Fruit fly (Drosophila melanogaster) whole organism, wandering third instar larva: ENCODE data around the gene DCX-EMAP.

Experiments used
- CG9705 ChIP-seq: fragments of 200-800 bp; sonication (Bioruptor generic); optimal IDR thresholded peaks from 2 replicates; lab custom pipeline; 2018; ENCODE audit warnings: missing biosample characterization, mild to moderate bottlenecking, missing genetic modification characterization
- Hr78 ChIP-seq: fragments of >200 bp; optimal IDR thresholded peaks from 2 replicates; lab custom pipeline; 2017; ENCODE audit warnings: missing biosample characterization, missing genetic modification characterization
- Myc ChIP-seq: fragments of >200 bp; optimal IDR thresholded peaks from 2 replicates; lab custom pipeline; 2017
- OdsH ChIP-seq: fragments of 200-800 bp; sonication (Bioruptor generic); optimal IDR thresholded peaks from 2 replicates; lab custom pipeline; 2016; ENCODE audit warnings: missing biosample characterization, mild to moderate bottlenecking, missing genetic modification characterization
- dl ChIP-seq, 2 experiments: fragments of 175-275, 200-275 bp in 1 of 2; fragments of 200-275 bp in 1 of 2; sonication (Bioruptor generic); optimal IDR thresholded peaks; lab custom pipeline; 2018; ENCODE audit warnings: mild to moderate bottlenecking in 2 of 2, missing biosample characterization in 2 of 2, missing genetic modification characterization in 2 of 2, moderate library complexity in 2 of 2; ENCODE audit not compliant: partially characterized antibody in 2 of 2, insufficient read depth in 1 of 2
- foxo ChIP-seq, 2 experiments: fragments of 200-800 bp; sonication (Bioruptor generic); optimal IDR thresholded peaks; 2 replicates in 1 of 2; 3 replicates in 1 of 2; lab custom pipeline; 2016 to 2017; ENCODE audit warnings: missing biosample characterization in 2 of 2, missing genetic modification characterization in 2 of 2
- h ChIP-seq: fragments of 200-800 bp; sonication (Bioruptor generic); optimal IDR thresholded peaks from 3 replicates; lab custom pipeline; 2016; ENCODE audit warnings: missing biosample characterization, mild to moderate bottlenecking, missing genetic modification characterization
- jim ChIP-seq: fragments of 175-275, 200-325 bp; sonication (Bioruptor generic); optimal IDR thresholded peaks from 2 replicates; lab custom pipeline; 2016; ENCODE audit warnings: missing biosample characterization, mild to moderate bottlenecking, missing genetic modification characterization
- lola ChIP-seq: fragments of >200 bp; optimal IDR thresholded peaks from 2 replicates; lab custom pipeline; 2017; ENCODE audit warnings: missing biosample characterization, missing genetic modification characterization
- psq ChIP-seq: fragments of 200-800 bp; sonication (Bioruptor generic); optimal IDR thresholded peaks from 3 replicates; lab custom pipeline; 2017; ENCODE audit warnings: missing biosample characterization, mild to moderate bottlenecking, missing genetic modification characterization, moderate library complexity
- sv ChIP-seq: fragments of 200-800 bp; sonication (Bioruptor generic); optimal IDR thresholded peaks from 3 replicates; lab custom pipeline; 2016; ENCODE audit warnings: missing biosample characterization, missing genetic modification characterization

- TF ChIP-seq Hr78 (GFP tag; lab: Kevin White, UChicago) (no peak), CG9705 (GFP tag; lab: Kevin White, UChicago) (no peak), foxo (GFP tag; optimal IDR thresholded peaks at IDR 0.05; lab: Kevin White, UChicago) (no peak), lola (GFP tag; lab: Kevin White, UChicago) (no peak), jim (GFP tag; lab: Kevin White, UChicago) (no peak), psq (no peak), sv (GFP tag; lab: Kevin White, UChicago) (no peak), dl (GFP tag; optimal IDR thresholded peaks at IDR 0.05; lab: Kevin White, UChicago; ENCODE audit: insufficient read depth in 1 of 2, partially characterized antibody in 2 of 2) (no peak), Myc (lab: Kevin White, UChicago) (no peak), h (GFP tag; lab: Kevin White, UChicago) (no peak), OdsH (GFP tag; lab: Kevin White, UChicago) (no peak)
Observed at dm6 chr3L:14960549-14960948, 56.9 kb downstream of the DCX-EMAP start.
